Fruit fly (Drosophila melanogaster) ovary, adult (tissue): ENCODE data around the gene g.

Experiments
- CG17801 ChIP-seq: fragments of 200-800 bp; optimal IDR thresholded peaks from 2 replicates; lab custom pipeline; 2019; ENCODE audit warnings: missing biosample characterization, mild to moderate bottlenecking, missing genetic modification characterization, moderate library complexity; ENCODE audit not compliant: partially characterized antibody

The g gene

DNA sequence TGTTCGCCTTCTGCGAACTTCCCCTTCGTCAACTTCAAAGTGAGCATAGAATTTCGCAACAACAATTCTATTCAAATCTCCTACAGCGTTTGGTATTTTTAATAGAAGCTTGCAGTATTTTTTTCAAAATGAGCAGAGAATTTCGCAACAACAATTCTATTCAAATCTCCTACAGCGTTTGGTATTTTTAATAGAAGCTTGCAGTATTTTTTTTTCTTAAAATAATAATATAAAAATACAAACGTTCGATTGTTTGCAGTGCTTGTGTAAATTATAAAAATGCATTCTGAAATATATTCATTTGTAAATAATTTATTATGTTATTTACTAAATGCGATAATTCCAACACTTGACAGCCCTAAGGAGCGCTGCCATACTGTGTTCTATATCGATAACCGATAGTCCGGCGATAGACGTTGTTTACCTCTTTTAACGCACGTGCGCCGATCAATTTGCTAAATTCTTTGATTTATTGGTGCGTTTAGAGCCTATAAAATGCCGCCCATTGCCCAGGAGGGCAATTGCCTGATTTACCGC, 20.8 kb upstream of the g start, which contains the start of the genes CG32625 and Rtc1:
CG32625 (minus strand) TSS at position 51 of the 537 bp plus-strand sequence.
Rtc1 (plus strand) TSS at position 404 of the 537 bp plus-strand sequence.
- TF ChIP-seq CG17801 (GFP tag; lab: Kevin White, UChicago) = peak; percentile 58

DNA sequence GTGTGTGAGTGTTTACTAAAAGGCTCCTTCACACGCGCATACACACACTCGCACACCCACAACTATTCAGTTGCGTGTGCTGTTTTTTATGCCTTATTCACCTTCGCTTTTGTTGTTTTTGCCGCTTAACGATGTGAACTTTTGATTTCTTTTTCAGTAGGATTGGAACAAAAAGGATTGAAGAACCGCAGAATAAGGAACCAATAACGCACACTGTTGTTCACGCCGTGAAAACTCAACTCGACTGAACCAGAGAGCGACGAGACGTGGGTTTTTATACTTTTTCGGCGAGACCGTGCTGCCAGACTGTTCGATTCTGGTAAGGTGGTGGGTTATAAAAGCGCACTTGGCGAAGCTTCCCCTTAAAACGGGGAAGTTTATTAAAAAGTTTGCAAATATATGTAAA, 19.1 kb upstream of the g start, which contains the start of gene Pdcd4:
Pdcd4 (minus strand) TSS at position 255 of the 406 bp plus-strand sequence.
- TF ChIP-seq CG17801 (GFP tag; lab: Kevin White, UChicago) = peak; percentile 3

- TF ChIP-seq CG17801 (GFP tag; lab: Kevin White, UChicago) = peak; percentile 85
Measured at dm6 chrX:13754476-13754875, 18.4 kb upstream of the g start.

DNA sequence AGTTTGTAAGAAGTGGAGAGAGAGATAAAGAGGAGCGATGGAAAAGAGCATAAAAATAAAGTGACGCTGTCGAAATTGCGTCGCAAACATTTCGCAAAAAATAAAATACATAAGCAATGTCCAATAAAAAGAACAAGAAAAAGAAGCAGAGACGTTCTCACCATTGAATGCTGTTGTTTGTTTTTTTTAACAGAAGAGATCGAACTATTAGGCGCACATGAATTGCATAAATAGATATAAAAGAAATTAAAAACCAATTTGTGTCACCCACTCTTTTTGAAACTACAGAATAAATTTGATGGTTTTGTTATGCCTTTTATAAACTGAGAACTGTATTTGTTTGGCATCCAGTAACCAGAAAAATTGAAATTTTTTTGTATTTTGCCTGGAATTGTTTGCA, 17.7 kb upstream of the g start:
- TF ChIP-seq CG17801 (GFP tag; lab: Kevin White, UChicago) = peak; percentile 39

- TF ChIP-seq CG17801 (GFP tag; lab: Kevin White, UChicago) = no peak
Measured at dm6 chrX:13753101-13753758, 17.2 kb upstream of the g start.

dm6 chrX:13752543-13753046, 16.5 kb upstream of the g start:
- TF ChIP-seq CG17801 (GFP tag; lab: Kevin White, UChicago) = no peak

dm6 chrX:13749873-13750241, 13.8 kb upstream of the g start:
- peak; percentile 5 for TF ChIP-seq CG17801 (GFP tag; lab: Kevin White, UChicago)

DNA sequence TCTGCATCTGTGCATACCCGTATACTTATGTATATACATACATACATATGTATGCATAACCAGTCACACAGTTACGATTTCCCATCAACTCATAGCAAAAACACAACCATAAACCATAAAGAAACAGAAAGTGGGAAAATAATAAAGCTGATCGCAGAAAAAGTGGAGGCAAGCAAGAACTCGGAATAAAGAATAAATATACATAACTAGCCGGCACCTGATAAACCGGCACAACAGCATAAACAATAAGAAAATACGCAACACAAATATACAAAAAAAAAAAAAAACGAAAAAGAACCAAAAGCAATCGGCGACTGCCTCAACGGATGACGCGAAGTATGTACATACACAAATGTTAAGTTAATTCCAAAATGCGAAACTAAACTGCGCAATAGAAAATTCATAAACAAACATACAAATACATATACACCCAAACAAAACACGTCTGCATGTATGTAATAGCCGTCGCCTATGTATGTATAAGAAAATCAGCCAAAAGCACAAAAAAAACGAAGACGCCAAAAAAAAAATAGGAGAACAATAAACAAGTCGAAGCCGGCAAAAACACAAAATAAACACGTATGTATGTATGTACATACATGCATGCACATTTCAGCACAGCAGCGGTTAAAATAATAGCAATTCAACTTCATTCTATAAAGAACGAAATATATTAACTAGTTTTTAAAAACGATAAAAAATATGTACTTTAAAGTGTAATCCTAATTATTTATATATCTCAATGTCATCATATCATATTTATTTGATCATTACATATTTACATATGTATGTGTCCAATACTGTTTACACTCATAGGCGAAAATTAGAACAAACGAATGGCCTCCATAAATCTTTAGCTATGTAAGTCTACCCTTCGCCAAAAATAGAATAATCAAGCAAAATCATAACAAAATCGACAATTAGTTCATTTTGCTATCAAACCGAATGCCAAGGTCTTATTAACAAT, 13.1 kb upstream of the g start:
- TF ChIP-seq CG17801 (GFP tag; lab: Kevin White, UChicago) = peak; percentile 53

dm6 chrX:13747635-13748467, 11.8 kb upstream of the g start:
- peak; percentile 91 for TF ChIP-seq CG17801 (GFP tag; lab: Kevin White, UChicago)

dm6 chrX:13747052-13747451, 11.0 kb upstream of the g start:
- TF ChIP-seq CG17801 (GFP tag; lab: Kevin White, UChicago) = no peak

- peak; percentile 11 for TF ChIP-seq CG17801 (GFP tag; lab: Kevin White, UChicago)
Measured at dm6 chrX:13744599-13745052, 8.5 kb upstream of the g start, which contains the start of gene Grip91. Gene Grip91 (minus strand): TSS chrX:13744683.

- TF ChIP-seq CG17801 (GFP tag; lab: Kevin White, UChicago) = no peak
Measured at dm6 chrX:13740992-13741391, 4.9 kb upstream of the g start.

- TF ChIP-seq CG17801 (GFP tag; lab: Kevin White, UChicago) = peak; percentile 87
Measured at dm6 chrX:13740062-13740461, 4.0 kb upstream of the g start.

dm6 chrX:13739411-13739888, 3.4 kb upstream of the g start, which contains the start of gene CG11151:
Gene CG11151 (plus strand): TSS chrX:13739744.
- peak; percentile 98 for TF ChIP-seq CG17801 (GFP tag; lab: Kevin White, UChicago)
